Worm (Caenorhabditis elegans): ENCODE results near the gene F53H1.3.

Gene F53H1.3

ce11 chrIV:1349352-1349751, 20.4 kb downstream of the F53H1.3 start:
- TF ChIP-seq rnt-1 (tag; optimal IDR thresholded peaks at IDR 0.05) = no peak
- no peak for TF ChIP-seq pax-1 (tag; optimal IDR thresholded peaks at IDR 0.05)
- TF ChIP-seq pqm-1 (tag; optimal IDR thresholded peaks at IDR 0.05) = no peak
- TF ChIP-seq tbx-2 (tag; optimal IDR thresholded peaks at IDR 0.05) = no peak
- no peak for TF ChIP-seq zip-5 (tag; optimal IDR thresholded peaks at IDR 0.05)
- no peak for TF ChIP-seq sox-4 (tag; optimal IDR thresholded peaks at IDR 0.05)
- no peak for TF ChIP-seq hlh-13 (GFP tag; optimal IDR thresholded peaks at IDR 0.05)
- TF ChIP-seq ceh-9 (tag; optimal IDR thresholded peaks at IDR 0.05) = no peak

- TF ChIP-seq pha-2 (tag; optimal IDR thresholded peaks at IDR 0.05) (no peak), sox-2 (GFP tag; IDR thresholded peaks at IDR 0.05) (no peak), ceh-14 (tag; optimal IDR thresholded peaks at IDR 0.05) (no peak), C08G9.2 (tag; optimal IDR thresholded peaks at IDR 0.05) (peak; percentile 20), ref-2 (tag; optimal IDR thresholded peaks at IDR 0.05) (peak; percentile 33), dve-1 (tag; optimal IDR thresholded peaks at IDR 0.05) (no peak)
Measured at ce11 chrIV:1353811-1354210, 24.8 kb downstream of the F53H1.3 start.

ce11 chrIV:1355147-1355546, 26.2 kb downstream of the F53H1.3 start, which contains the start of gene col-104:
col-104 (minus strand) TSS chrIV:1355305.
- TF ChIP-seq odd-2 (tag; optimal IDR thresholded peaks at IDR 0.05) = no peak
- TF ChIP-seq ahr-1 (tag; optimal IDR thresholded peaks at IDR 0.05) = no peak
- TF ChIP-seq hlh-8 (tag; optimal IDR thresholded peaks at IDR 0.05) = no peak
- no peak for TF ChIP-seq tbx-2 (tag; optimal IDR thresholded peaks at IDR 0.05)
- no peak for TF ChIP-seq hlh-15 (tag; optimal IDR thresholded peaks at IDR 0.05)
- TF ChIP-seq ceh-48 (tag; optimal IDR thresholded peaks at IDR 0.05) = peak; percentile 14
- no peak for TF ChIP-seq elt-2 (tag; optimal IDR thresholded peaks at IDR 0.05)
- TF ChIP-seq pros-1 (tag; optimal IDR thresholded peaks at IDR 0.05) = no peak
- no peak for TF ChIP-seq fkh-6 (tag; optimal IDR thresholded peaks at IDR 0.05)

ce11 chrIV:1358109-1358508, 29.1 kb downstream of the F53H1.3 start:
- TF ChIP-seq unc-42 (tag; optimal IDR thresholded peaks at IDR 0.05) = no peak
- no peak for TF ChIP-seq nfya-1 (tag; optimal IDR thresholded peaks at IDR 0.05)
- TF ChIP-seq sox-4 (tag; optimal IDR thresholded peaks at IDR 0.05) = peak; percentile 10
- no peak for TF ChIP-seq ceh-45 (GFP tag; IDR thresholded peaks at IDR 0.05)
- TF ChIP-seq nhr-11 (tag; optimal IDR thresholded peaks at IDR 0.05) = no peak
- peak; percentile 4 for TF ChIP-seq syd-9 (tag; optimal IDR thresholded peaks at IDR 0.05)
- TF ChIP-seq elt-4 (tag; optimal IDR thresholded peaks at IDR 0.05) = peak; percentile 33
- TF ChIP-seq pag-3 (tag; optimal IDR thresholded peaks at IDR 0.05; ENCODE audit: borderline replicate concordance) = no peak
- TF ChIP-seq ceh-19 (GFP tag; optimal IDR thresholded peaks at IDR 0.05) = no peak
- no peak for TF ChIP-seq tbx-2 (tag; optimal IDR thresholded peaks at IDR 0.05)
- no peak for TF ChIP-seq dmd-4 (tag; optimal IDR thresholded peaks at IDR 0.05; ENCODE audit: borderline replicate concordance)
- TF ChIP-seq ceh-48 (tag; optimal IDR thresholded peaks at IDR 0.05) = no peak
- TF ChIP-seq ceh-24 (tag; optimal IDR thresholded peaks at IDR 0.05) = no peak
- no peak for TF ChIP-seq dve-1 (tag; optimal IDR thresholded peaks at IDR 0.05)
- TF ChIP-seq K09A11.1 (tag; optimal IDR thresholded peaks at IDR 0.05; ENCODE audit: insufficient read depth) = no peak
- no peak for TF ChIP-seq pros-1 (tag; optimal IDR thresholded peaks at IDR 0.05)
- no peak for TF ChIP-seq ttx-3 (tag; optimal IDR thresholded peaks at IDR 0.05)
- TF ChIP-seq gmeb-2 (tag; optimal IDR thresholded peaks at IDR 0.05) = no peak
- no peak for TF ChIP-seq pax-1 (tag; optimal IDR thresholded peaks at IDR 0.05)
- no peak for TF ChIP-seq Y22D7AL.16 (tag; optimal IDR thresholded peaks at IDR 0.05)
- no peak for TF ChIP-seq lim-6 (tag; optimal IDR thresholded peaks at IDR 0.05)
- no peak for TF ChIP-seq ceh-18 (tag; optimal IDR thresholded peaks at IDR 0.05)
- TF ChIP-seq hlh-30 (tag; optimal IDR thresholded peaks at IDR 0.05; ENCODE audit: insufficient read depth) = no peak
- TF ChIP-seq ets-4 (tag; optimal IDR thresholded peaks at IDR 0.05) = no peak
- no peak for TF ChIP-seq ceh-22 (tag; optimal IDR thresholded peaks at IDR 0.05)
- peak; percentile 2 for TF ChIP-seq C38D4.7 (GFP tag; optimal IDR thresholded peaks at IDR 0.05)
- peak; percentile 33 for TF ChIP-seq nhr-232 (tag; optimal IDR thresholded peaks at IDR 0.05)
- TF ChIP-seq hlh-6 (tag; optimal IDR thresholded peaks at IDR 0.05) = peak; percentile 22
- no peak for TF ChIP-seq ama-1 (optimal IDR thresholded peaks at IDR 0.05)
- TF ChIP-seq odd-2 (tag; optimal IDR thresholded peaks at IDR 0.05) = no peak
- TF ChIP-seq ceh-30 (tag; optimal IDR thresholded peaks at IDR 0.05) = no peak
- TF ChIP-seq C08G9.2 (tag; optimal IDR thresholded peaks at IDR 0.05) = peak; percentile 25
- TF ChIP-seq madf-2 (tag; optimal IDR thresholded peaks at IDR 0.05) = no peak
- TF ChIP-seq pat-9 (tag; optimal IDR thresholded peaks at IDR 0.05) = peak; percentile 25
- no peak for TF ChIP-seq elt-2 (tag; optimal IDR thresholded peaks at IDR 0.05)

Data from whole organism, late embryonic.